Fruit fly (Drosophila melanogaster) whole organism, prepupa: ENCODE results near the gene CG9839.

ENCODE experiments used
- Blimp-1 ChIP-seq: fragments of 200-800 bp; sonication (Bioruptor generic); optimal IDR thresholded peaks from 3 replicates; lab custom pipeline; 2017; ENCODE audit warnings: missing biosample characterization, missing genetic modification characterization, mild to moderate bottlenecking, moderate library complexity, missing genetic modification reagents
- CG10669 ChIP-seq: fragments of 200-800 bp; sonication (Bioruptor generic); optimal IDR thresholded peaks from 3 replicates; lab custom pipeline; 2018; ENCODE audit warnings: missing biosample characterization, mild to moderate bottlenecking, missing genetic modification characterization, moderate library complexity
- CG11762 ChIP-seq: fragments of 200-800 bp; sonication (Bioruptor generic); optimal IDR thresholded peaks from 3 replicates; lab custom pipeline; 2016; ENCODE audit warnings: missing biosample characterization, missing genetic modification characterization; ENCODE audit not compliant: insufficient read depth
- CG11902 ChIP-seq: fragments of 200-800 bp; sonication (Bioruptor generic); optimal IDR thresholded peaks from 3 replicates; lab custom pipeline; 2016; ENCODE audit warnings: missing biosample characterization, missing genetic modification characterization
- CG15336 ChIP-seq: fragments of 200-800 bp; sonication (Bioruptor generic); IDR thresholded peaks from 2 replicates; pipeline ENCODE4 v1.3.6; 2022; ENCODE audit warnings: missing biosample characterization, missing genetic modification characterization
- CG1621 ChIP-seq: fragments of 200-800 bp; sonication (Bioruptor generic); optimal IDR thresholded peaks from 3 replicates; lab custom pipeline; 2018; ENCODE audit warnings: missing biosample characterization, mild to moderate bottlenecking, missing genetic modification characterization
- CG16779 ChIP-seq: fragments of 200-800 bp; sonication (Bioruptor generic); optimal IDR thresholded peaks from 3 replicates; lab custom pipeline; 2017; ENCODE audit warnings: missing biosample characterization, mild to moderate bottlenecking, missing genetic modification characterization
- CG32006 ChIP-seq: fragments of 200-800 bp; sonication (Bioruptor generic); optimal IDR thresholded peaks from 3 replicates; lab custom pipeline; 2017; ENCODE audit warnings: missing biosample characterization, mild to moderate bottlenecking, missing genetic modification characterization
- CG34406 ChIP-seq: fragments of 200-800 bp; sonication (Bioruptor generic); optimal IDR thresholded peaks from 3 replicates; lab custom pipeline; 2016; ENCODE audit warnings: missing biosample characterization, missing genetic modification characterization
- CG3919 ChIP-seq: fragments of 200-800 bp; sonication (Bioruptor generic); optimal IDR thresholded peaks from 3 replicates; lab custom pipeline; 2016; ENCODE audit warnings: missing biosample characterization, missing genetic modification characterization
- CG4318 ChIP-seq: fragments of 200-800 bp; sonication (Bioruptor generic); optimal IDR thresholded peaks from 3 replicates; lab custom pipeline; 2017; ENCODE audit warnings: missing biosample characterization, mild to moderate bottlenecking, missing genetic modification characterization
- CG6276 ChIP-seq: fragments of 200-800 bp; sonication (Bioruptor generic); optimal IDR thresholded peaks from 2 replicates; lab custom pipeline; 2017; ENCODE audit warnings: missing biosample characterization, mild to moderate bottlenecking, missing genetic modification characterization
- CG6808 ChIP-seq: fragments of 200-800 bp; sonication (Bioruptor generic); optimal IDR thresholded peaks from 3 replicates; lab custom pipeline; 2017; ENCODE audit warnings: missing biosample characterization, missing genetic modification characterization, mild to moderate bottlenecking, moderate library complexity, missing genetic modification reagents
- CG7368 ChIP-seq: fragments of 200-800 bp; sonication (Bioruptor generic); optimal IDR thresholded peaks from 3 replicates; lab custom pipeline; 2016; ENCODE audit warnings: missing biosample characterization, missing genetic modification characterization
- CG8119 ChIP-seq: fragments of 200-800 bp; sonication (Bioruptor generic); IDR thresholded peaks from 3 replicates; pipeline ENCODE4 v1.3.6; 2022; ENCODE audit warnings: missing biosample characterization, missing genetic modification characterization
- CG8632 ChIP-seq: fragments of 200-800 bp; sonication (Bioruptor generic); optimal IDR thresholded peaks from 3 replicates; lab custom pipeline; 2016; ENCODE audit warnings: missing biosample characterization, missing genetic modification characterization
- CG9139 ChIP-seq: fragments of 200-800 bp; sonication (Bioruptor generic); optimal IDR thresholded peaks from 3 replicates; lab custom pipeline; 2017; ENCODE audit warnings: missing biosample characterization, mild to moderate bottlenecking, missing genetic modification characterization
- Eip75B ChIP-seq: fragments of 200-800 bp; sonication (Bioruptor generic); optimal IDR thresholded peaks from 3 replicates; lab custom pipeline; 2016; ENCODE audit warnings: missing biosample characterization, missing genetic modification characterization
- Eip78C ChIP-seq: fragments of 200-800 bp; sonication (Bioruptor generic); peaks from one replicate; lab custom pipeline; 2016; ENCODE audit warnings: missing biosample characterization, missing genetic modification characterization
- Ets21C ChIP-seq: fragments of 200-800 bp; sonication (Bioruptor generic); optimal IDR thresholded peaks from 3 replicates; lab custom pipeline; 2016; ENCODE audit warnings: missing biosample characterization, missing genetic modification characterization
- Ets96B ChIP-seq: fragments of 200-800 bp; optimal IDR thresholded peaks from 2 replicates; lab custom pipeline; 2019; ENCODE audit warnings: missing biosample characterization, mild to moderate bottlenecking, missing genetic modification characterization, moderate library complexity
- Hr38 ChIP-seq: sonication (Bioruptor generic); optimal IDR thresholded peaks from 2 replicates; lab custom pipeline; 2016; ENCODE audit warnings: missing biosample characterization, missing genetic modification characterization
- Hr39 ChIP-seq: fragments of 200-800 bp; sonication (Bioruptor generic); optimal IDR thresholded peaks from 2 replicates; lab custom pipeline; 2016; ENCODE audit warnings: missing biosample characterization, missing genetic modification characterization
- Hr4 ChIP-seq: fragments of 200-800 bp; sonication (Bioruptor generic); optimal IDR thresholded peaks from 3 replicates; lab custom pipeline; 2016; ENCODE audit warnings: missing biosample characterization, missing genetic modification characterization
- Lpt ChIP-seq: fragments of 200-800 bp; sonication (Bioruptor generic); optimal IDR thresholded peaks from 3 replicates; lab custom pipeline; 2016; ENCODE audit warnings: missing biosample characterization, missing genetic modification characterization
- Met ChIP-seq: fragments of 200-800 bp; sonication (Bioruptor generic); optimal IDR thresholded peaks from 3 replicates; lab custom pipeline; 2016; ENCODE audit warnings: missing biosample characterization, missing genetic modification characterization
- OdsH ChIP-seq: fragments of 200-800 bp; sonication (Bioruptor generic); optimal IDR thresholded peaks from 3 replicates; lab custom pipeline; 2016; ENCODE audit warnings: missing biosample characterization, missing genetic modification characterization
- Smox ChIP-seq: fragments of 200-800 bp; sonication (Bioruptor generic); optimal IDR thresholded peaks from 3 replicates; lab custom pipeline; 2016; ENCODE audit warnings: missing biosample characterization, missing genetic modification characterization
- Sox102F ChIP-seq: fragments of 200-800 bp; sonication (Bioruptor generic); optimal IDR thresholded peaks from 2 replicates; lab custom pipeline; 2016; ENCODE audit warnings: missing biosample characterization, mild to moderate bottlenecking, missing genetic modification characterization
- Sox14 ChIP-seq: fragments of 200-800 bp; sonication (Bioruptor generic); optimal IDR thresholded peaks from 3 replicates; lab custom pipeline; 2016; ENCODE audit warnings: missing biosample characterization, missing genetic modification characterization
- Sox15 ChIP-seq: fragments of 200-800 bp; sonication (Bioruptor generic); optimal IDR thresholded peaks from 3 replicates; lab custom pipeline; 2016; ENCODE audit warnings: missing biosample characterization, missing genetic modification characterization
- cyc ChIP-seq: fragments of 200-800 bp; sonication (Bioruptor generic); optimal IDR thresholded peaks from 3 replicates; lab custom pipeline; 2016; ENCODE audit warnings: missing biosample characterization, missing genetic modification characterization
- dsx ChIP-seq: fragments of 200-800 bp; optimal IDR thresholded peaks from 3 replicates; lab custom pipeline; 2019; ENCODE audit warnings: missing biosample characterization, mild to moderate bottlenecking, missing genetic modification characterization, moderate library complexity; ENCODE audit not compliant: poor library complexity, severe bottlenecking
- fd85E ChIP-seq: fragments of 200-800 bp; sonication (Bioruptor generic); optimal IDR thresholded peaks from 3 replicates; lab custom pipeline; 2016; ENCODE audit warnings: missing biosample characterization, missing genetic modification characterization
- fkh ChIP-seq: fragments of 200-800 bp; sonication (Bioruptor generic); optimal IDR thresholded peaks from 3 replicates; lab custom pipeline; 2017; ENCODE audit warnings: missing biosample characterization, mild to moderate bottlenecking, missing genetic modification characterization, moderate library complexity
- lz ChIP-seq: fragments of 200-800 bp; sonication (Bioruptor generic); optimal IDR thresholded peaks from 3 replicates; lab custom pipeline; 2016; ENCODE audit warnings: missing biosample characterization, missing genetic modification characterization
- net ChIP-seq: fragments of 200-800 bp; sonication (Bioruptor generic); optimal IDR thresholded peaks from 3 replicates; lab custom pipeline; 2016; ENCODE audit warnings: missing biosample characterization, missing genetic modification characterization
- pdm3 ChIP-seq: fragments of 200-800 bp; sonication (Bioruptor generic); optimal IDR thresholded peaks from 3 replicates; lab custom pipeline; 2016; ENCODE audit warnings: missing biosample characterization, missing genetic modification characterization
- salr ChIP-seq, 2 experiments: fragments of 200-800 bp; sonication (Bioruptor generic); optimal IDR thresholded peaks; 3 replicates each; lab custom pipeline; 2016 to 2018; ENCODE audit warnings: missing biosample characterization in 2 of 2, missing genetic modification characterization in 2 of 2, mild to moderate bottlenecking in 1 of 2
- spab ChIP-seq: fragments of 200-800 bp; sonication (Bioruptor generic); optimal IDR thresholded peaks from 2 replicates; lab custom pipeline; 2017; ENCODE audit warnings: missing biosample characterization, mild to moderate bottlenecking, missing genetic modification characterization, missing genetic modification reagents
- ss ChIP-seq, 2 experiments: fragments of 200-800 bp; sonication (Bioruptor generic); optimal IDR thresholded peaks; 2 replicates in 1 of 2; 3 replicates in 1 of 2; lab custom pipeline; 2017 to 2018; ENCODE audit warnings: mild to moderate bottlenecking in 2 of 2, missing biosample characterization in 2 of 2, missing genetic modification characterization in 2 of 2, moderate library complexity in 1 of 2
- svp ChIP-seq: fragments of 200-800 bp; sonication (Bioruptor generic); peaks from one replicate; lab custom pipeline; 2016; ENCODE audit warnings: missing biosample characterization, missing genetic modification characterization
- topi ChIP-seq: fragments of 200-800 bp; sonication (Bioruptor generic); optimal IDR thresholded peaks from 3 replicates; lab custom pipeline; 2016; ENCODE audit warnings: missing biosample characterization, missing genetic modification characterization
- vri ChIP-seq: fragments of 200-800 bp; sonication (Bioruptor generic); optimal IDR thresholded peaks from 3 replicates; lab custom pipeline; 2016; ENCODE audit warnings: missing biosample characterization, mild to moderate bottlenecking, missing genetic modification characterization

The CG9839 gene

dm6 chr3R:8820428-8820912 lies 14.9 kb upstream of the CG9839 start, which contains the start of gene aqz (continued):
- peak; percentile 24 for TF ChIP-seq cyc
- TF ChIP-seq svp (GFP tag; lab: Kevin White, UChicago), result peak; percentile 82
- TF ChIP-seq CG9139, result peak; percentile 70
- TF ChIP-seq Sox102F, result peak; percentile 56
- TF ChIP-seq CG1621 (tag; lab: Kevin White, UChicago), result peak; percentile 84
- TF ChIP-seq CG6276 (GFP tag; lab: Kevin White, UChicago), result no peak
- TF ChIP-seq CG6808 (GFP tag; lab: Kevin White, UChicago), result peak; percentile 21
- peak; percentile 55 for TF ChIP-seq net (GFP tag; lab: Kevin White, UChicago)
- TF ChIP-seq Blimp-1 (GFP tag; lab: Kevin White, UChicago), result peak; percentile 24
- peak; percentile 11 for TF ChIP-seq lz (GFP tag; lab: Kevin White, UChicago)
- peak; percentile 58 for TF ChIP-seq Eip78C (GFP tag; lab: Kevin White, UChicago)
- TF ChIP-seq Hr38 (GFP tag; lab: Kevin White, UChicago), result no peak
- no peak for TF ChIP-seq OdsH
- no peak for TF ChIP-seq CG11902 (GFP tag; lab: Kevin White, UChicago)
- peak; percentile 28 for TF ChIP-seq Ets21C (GFP tag; lab: Kevin White, UChicago)
- TF ChIP-seq Ets96B (tag; lab: Kevin White, UChicago), result peak; percentile 10
- no peak for TF ChIP-seq CG4318 (GFP tag; lab: Kevin White, UChicago)
- TF ChIP-seq Eip75B, result peak; percentile 48
- peak; percentile 84 for TF ChIP-seq fkh (GFP tag; lab: Kevin White, UChicago)
- peak; percentile 62 for TF ChIP-seq vri (GFP tag; lab: Kevin White, UChicago)
- peak; percentile 47; the same call in 1 of the 2 replicates for TF ChIP-seq CG15336 (GFP tag; lab: Robert Waterston, UW)
- TF ChIP-seq CG16779 (tag; lab: Kevin White, UChicago), result peak; percentile 47
- peak; percentile 42 for TF ChIP-seq Hr39 (GFP tag; lab: Kevin White, UChicago)
- peak; percentile 45 for TF ChIP-seq CG3919
- peak; percentile 38 for TF ChIP-seq topi (GFP tag; lab: Kevin White, UChicago)
- peak; percentile 8 for TF ChIP-seq Sox15 (GFP tag; lab: Kevin White, UChicago)
- TF ChIP-seq dsx (GFP tag; lab: Kevin White, UChicago), result peak; percentile 49
- no peak for TF ChIP-seq CG34406 (GFP tag; lab: Kevin White, UChicago)
- no peak for TF ChIP-seq CG8119 (GFP tag; lab: Robert Waterston, UW)
- no peak for TF ChIP-seq CG32006 (GFP tag; lab: Kevin White, UChicago)
- TF ChIP-seq Met (GFP tag; lab: Kevin White, UChicago), result peak; percentile 46
- TF ChIP-seq CG11762 (GFP tag; lab: Kevin White, UChicago), result no peak
- peak; percentile 18 for TF ChIP-seq Hr4 (GFP tag; lab: Kevin White, UChicago)
- TF ChIP-seq CG8632, result no peak
- no peak for TF ChIP-seq fd85E (GFP tag; lab: Kevin White, UChicago)
- no peak for TF ChIP-seq salr (GFP tag; optimal IDR thresholded peaks at IDR 0.05; lab: Kevin White, UChicago)
- TF ChIP-seq spab, result no peak

- TF ChIP-seq topi (GFP tag; lab: Kevin White, UChicago), result peak; percentile 8
- TF ChIP-seq vri (GFP tag; lab: Kevin White, UChicago), result peak; percentile 48
- no peak for TF ChIP-seq CG11902 (GFP tag; lab: Kevin White, UChicago)
- peak; percentile 74 for TF ChIP-seq svp (GFP tag; lab: Kevin White, UChicago)
- peak; percentile 14 for TF ChIP-seq Met (GFP tag; lab: Kevin White, UChicago)
- TF ChIP-seq ss (GFP tag; optimal IDR thresholded peaks at IDR 0.05; lab: Kevin White, UChicago), result peak in 1 of 2 experiments; percentile 50
- peak; percentile 3 for TF ChIP-seq Smox (GFP tag; lab: Kevin White, UChicago)
- peak; percentile 77 for TF ChIP-seq fkh (GFP tag; lab: Kevin White, UChicago)
- TF ChIP-seq Eip75B, result peak; percentile 30
- TF ChIP-seq cyc, result peak; percentile 7
- peak; percentile 20 for TF ChIP-seq Sox14 (GFP tag; lab: Kevin White, UChicago)
- TF ChIP-seq lz (GFP tag; lab: Kevin White, UChicago), result peak; percentile 30
- TF ChIP-seq CG3919, result peak; percentile 6
- peak; percentile 1 for TF ChIP-seq pdm3
- TF ChIP-seq CG6276 (GFP tag; lab: Kevin White, UChicago), result no peak
- no peak for TF ChIP-seq fd85E (GFP tag; lab: Kevin White, UChicago)
- TF ChIP-seq CG16779 (tag; lab: Kevin White, UChicago), result peak; percentile 12
- TF ChIP-seq CG7368 (GFP tag; lab: Kevin White, UChicago), result peak; percentile 5
- peak; percentile 57 for TF ChIP-seq Eip78C (GFP tag; lab: Kevin White, UChicago)
- TF ChIP-seq Lpt, result no peak
- TF ChIP-seq CG10669, result no peak
- TF ChIP-seq, all 60 proteins: peak for 16
Observed at dm6 chr3R:8819551-8820057, 14.0 kb upstream of the CG9839 start.
